Worm (Caenorhabditis elegans) whole organism, mixed stage, embryonic: Measurements from ENCODE around the gene pha-2.

ENCODE experiments used
- flh-1 ChIP-seq: fragments of 200-800 bp; sonication (Bioruptor generic); optimal IDR thresholded peaks from 2 replicates; lab custom pipeline; 2018; ENCODE audit warnings: mild to moderate bottlenecking, missing genetic modification characterization, moderate library complexity, missing compliant biosample characterization
- lin-13 ChIP-seq: fragments of 150-350 bp; optimal IDR thresholded peaks from 2 replicates; lab custom pipeline; 2014; ENCODE audit warnings: missing biosample characterization, missing genetic modification characterization
- nhr-2 ChIP-seq: fragments of 150-350 bp; optimal IDR thresholded peaks from 2 replicates; lab custom pipeline; 2014; ENCODE audit warnings: missing biosample characterization, missing genetic modification characterization
- unc-120 ChIP-seq: sonication (generic microtip); optimal IDR thresholded peaks from 2 replicates; lab custom pipeline; 2017; ENCODE audit warnings: missing genetic modification characterization, missing compliant biosample characterization; ENCODE audit not compliant: poor library complexity, severe bottlenecking
- unc-39 ChIP-seq: fragments of 150-350 bp; optimal IDR thresholded peaks from 2 replicates; lab custom pipeline; 2014; ENCODE audit warnings: missing biosample characterization, missing genetic modification characterization

DNA sequence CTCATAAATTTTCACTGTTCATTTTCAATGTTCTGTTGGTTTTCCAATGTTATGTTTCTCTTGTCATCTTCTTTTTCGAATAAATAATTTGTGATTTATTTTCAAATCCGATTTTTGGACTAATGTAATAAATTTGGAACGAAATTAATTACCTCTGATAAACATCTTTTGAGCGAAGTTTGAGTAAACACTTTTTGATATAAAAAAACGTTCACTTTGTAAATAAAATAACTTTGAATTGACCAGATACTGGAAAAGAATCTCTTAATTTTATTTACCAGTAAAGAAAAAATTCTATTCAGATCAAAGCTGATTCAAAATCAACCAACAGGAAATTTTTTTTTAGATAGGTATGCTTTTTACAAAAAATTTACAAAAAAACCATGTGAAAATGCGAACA, 35.0 kb upstream of the pha-2 start, which contains the start of gene lgc-32:
- TF ChIP-seq unc-39 (tag; lab: Kevin White, UChicago) (no peak), unc-120 (tag; lab: Kevin White, UChicago) (no peak), nhr-2 (tag; lab: Kevin White, UChicago) (no peak), flh-1 (GFP tag; lab: Kevin White, UChicago) (no peak), lin-13 (tag; lab: Kevin White, UChicago) (no peak)
